Worm (Caenorhabditis elegans) whole organism, L2 larva: ENCODE data around the gene rsks-1.

Experiments used
- ceh-82 ChIP-seq: fragments of 150-350 bp; optimal IDR thresholded peaks from 2 replicates; lab custom pipeline; 2014; ENCODE audit warnings: missing biosample characterization, missing genetic modification characterization
- mdl-1 ChIP-seq, 2 experiments: fragments of 150-350 bp in 1 of 2; sonication (generic microtip) in 1 of 2; optimal IDR thresholded peaks; 2 replicates each; lab custom pipeline; 2017; ENCODE audit warnings: missing biosample characterization in 2 of 2, missing genetic modification characterization in 2 of 2
- nhr-10 ChIP-seq: sonication (generic microtip); optimal IDR thresholded peaks from 2 replicates; lab custom pipeline; 2017; ENCODE audit warnings: missing biosample characterization, missing genetic modification characterization
- unc-39 ChIP-seq: fragments of 150-350 bp; optimal IDR thresholded peaks from 2 replicates; lab custom pipeline; 2014; ENCODE audit warnings: missing biosample characterization, missing genetic modification characterization
- unc-55 ChIP-seq: fragments of 150-350 bp; sonication (generic microtip); optimal IDR thresholded peaks from 3 replicates; lab custom pipeline; 2014; ENCODE audit warnings: missing biosample characterization, missing genetic modification reagents, missing genetic modification characterization

DNA sequence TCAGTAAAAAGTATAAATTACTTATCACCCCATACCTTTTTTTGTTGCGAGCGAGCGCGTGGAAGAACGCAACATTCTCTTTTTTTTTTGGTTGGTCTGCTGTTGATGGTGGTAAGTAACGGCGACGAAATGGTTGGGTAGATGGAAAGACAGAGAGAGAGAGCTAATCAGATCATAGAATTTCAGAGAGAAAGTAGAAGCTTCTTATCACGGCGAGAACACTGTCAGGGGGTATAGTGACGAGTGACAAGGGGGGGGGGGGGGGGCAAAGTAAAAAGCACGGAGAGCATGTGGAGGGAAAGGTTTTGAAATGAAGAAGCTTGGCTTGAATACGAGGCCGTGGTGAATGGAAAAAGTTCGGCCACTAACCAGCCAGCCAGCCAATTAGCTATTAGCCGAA, 47.6 kb upstream of the rsks-1 start:
- TF ChIP-seq mdl-1 (tag; optimal IDR thresholded peaks at IDR 0.05; lab: Kevin White, UChicago) (no peak), unc-55 (GFP tag; lab: Kevin White, UChicago) (no peak), ceh-82 (tag; lab: Kevin White, UChicago) (no peak), unc-39 (tag; lab: Kevin White, UChicago) (no peak), nhr-10 (no peak)
